Worm (Caenorhabditis elegans) whole organism, L3 larva: ENCODE data around the gene srd-43.

Experiments
- ceh-9 ChIP-seq: sonication (generic microtip); optimal IDR thresholded peaks from 2 replicates; lab custom pipeline; 2018; ENCODE audit warnings: missing biosample characterization, missing genetic modification characterization
- egl-5 ChIP-seq: fragments of 150-350 bp; optimal IDR thresholded peaks from 2 replicates; lab custom pipeline; 2017; ENCODE audit warnings: missing biosample characterization, missing genetic modification reagents, missing genetic modification characterization, inconsistent platforms
- hmg-11 ChIP-seq: sonication (generic microtip); optimal IDR thresholded peaks from 2 replicates; lab custom pipeline; 2016; ENCODE audit warnings: missing genetic modification characterization, missing compliant biosample characterization
- lsy-12 ChIP-seq: sonication (generic microtip); optimal IDR thresholded peaks from 2 replicates; lab custom pipeline; 2016; ENCODE audit warnings: mild to moderate bottlenecking, missing genetic modification characterization, missing compliant biosample characterization
- snpc-4 ChIP-seq: fragments of 150-350 bp; optimal IDR thresholded peaks from 2 replicates; lab custom pipeline; 2014; ENCODE audit warnings: missing biosample characterization, missing genetic modification characterization
- ztf-11 ChIP-seq: fragments of 150-350 bp; optimal IDR thresholded peaks from 2 replicates; lab custom pipeline; 2014; ENCODE audit warnings: missing biosample characterization, missing genetic modification characterization

DNA sequence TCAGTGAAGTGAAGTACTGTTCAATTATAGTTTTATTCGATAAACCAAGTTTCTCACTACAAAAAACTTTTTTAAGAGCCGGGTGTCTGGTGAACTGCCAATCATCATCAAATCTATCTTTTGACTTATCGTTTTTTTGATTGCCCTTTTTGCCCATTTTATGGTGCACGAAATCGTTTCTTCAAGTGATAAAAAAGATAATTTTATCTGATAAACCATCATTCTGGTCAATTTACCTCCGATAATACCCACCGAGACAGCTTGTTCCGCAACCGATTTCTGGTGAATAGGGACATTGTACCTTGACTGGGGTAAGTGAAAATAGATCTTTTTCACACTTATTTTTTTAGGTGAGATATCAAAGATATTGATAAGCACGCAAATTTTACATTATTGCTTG is 48.1 kb downstream of the srd-43 start, which contains the start of gene K08H2.10:
- TF ChIP-seq ztf-11 (tag; lab: Kevin White, UChicago) = no peak
- TF ChIP-seq lsy-12 = no peak
- no peak for TF ChIP-seq snpc-4 (tag; lab: Kevin White, UChicago)
- TF ChIP-seq egl-5 (tag; lab: Kevin White, UChicago) = no peak
- TF ChIP-seq ceh-9 (tag; lab: Kevin White, UChicago) = no peak
- TF ChIP-seq hmg-11 (tag; lab: Kevin White, UChicago) = no peak
